Worm (Caenorhabditis elegans) whole organism, late embryonic: ENCODE measurements around the gene C44H4.4.

Experiments
- C38D4.7 ChIP-seq: fragments of 200-800 bp; sonication (Bioruptor generic); optimal IDR thresholded peaks from 2 replicates; lab custom pipeline; 2018; ENCODE audit warnings: mild to moderate bottlenecking, missing genetic modification characterization, moderate library complexity, missing compliant biosample characterization
- F13H6.1 ChIP-seq: sonication (generic microtip); optimal IDR thresholded peaks from 2 replicates; lab custom pipeline; 2016; ENCODE audit warnings: missing genetic modification characterization, missing compliant biosample characterization
- K02D7.2 ChIP-seq: sonication (generic microtip); optimal IDR thresholded peaks from 2 replicates; lab custom pipeline; 2017; ENCODE audit warnings: mild to moderate bottlenecking, missing genetic modification characterization, missing compliant biosample characterization
- K09A11.1 ChIP-seq: sonication (generic microtip); optimal IDR thresholded peaks from 2 replicates; lab custom pipeline; 2017; ENCODE audit warnings: antibody characterized with exemption, mild to moderate bottlenecking, missing genetic modification characterization, missing compliant biosample characterization; ENCODE audit not compliant: insufficient read depth
- ceh-24 ChIP-seq: sonication (generic microtip); optimal IDR thresholded peaks from 2 replicates; lab custom pipeline; 2016; ENCODE audit warnings: mild to moderate bottlenecking, missing genetic modification characterization, missing compliant biosample characterization
- ceh-30 ChIP-seq: fragments of 150-350 bp; optimal IDR thresholded peaks from 2 replicates; lab custom pipeline; 2014; ENCODE audit warnings: missing biosample characterization, missing genetic modification characterization
- che-1 ChIP-seq: sonication (generic microtip); optimal IDR thresholded peaks from 2 replicates; lab custom pipeline; 2016; ENCODE audit warnings: mild to moderate bottlenecking, missing genetic modification characterization, missing compliant biosample characterization
- dmd-4 ChIP-seq: sonication (generic microtip); optimal IDR thresholded peaks from 2 replicates; lab custom pipeline; 2016; ENCODE audit warnings: borderline replicate concordance, missing genetic modification characterization, missing compliant biosample characterization
- dve-1 ChIP-seq: sonication (generic microtip); optimal IDR thresholded peaks from 2 replicates; lab custom pipeline; 2017; ENCODE audit warnings: antibody characterized with exemption, mild to moderate bottlenecking, missing genetic modification characterization, missing compliant biosample characterization
- elt-2 ChIP-seq: sonication (generic microtip); optimal IDR thresholded peaks from 2 replicates; lab custom pipeline; 2016; ENCODE audit warnings: missing genetic modification reagents, missing genetic modification characterization, missing compliant biosample characterization
- fkh-6 ChIP-seq: sonication (generic microtip); optimal IDR thresholded peaks from 2 replicates; lab custom pipeline; 2016; ENCODE audit warnings: missing genetic modification characterization, missing compliant biosample characterization
- hlh-13 ChIP-seq: fragments of 200-800 bp; sonication (Bioruptor generic); optimal IDR thresholded peaks from 2 replicates; lab custom pipeline; 2018; ENCODE audit warnings: mild to moderate bottlenecking, missing genetic modification characterization, missing compliant biosample characterization
- hlh-15 ChIP-seq: sonication (generic microtip); optimal IDR thresholded peaks from 2 replicates; lab custom pipeline; 2016; ENCODE audit warnings: missing genetic modification characterization, missing compliant biosample characterization
- hlh-30 ChIP-seq: sonication (generic microtip); optimal IDR thresholded peaks from 2 replicates; lab custom pipeline; 2017; ENCODE audit warnings: antibody characterized with exemption, missing genetic modification characterization, missing compliant biosample characterization; ENCODE audit not compliant: insufficient read depth
- hlh-8 ChIP-seq: sonication (generic microtip); optimal IDR thresholded peaks from 2 replicates; lab custom pipeline; 2016; ENCODE audit warnings: missing genotype, missing genetic modification characterization, missing compliant biosample characterization
- lim-6 ChIP-seq: sonication (generic microtip); optimal IDR thresholded peaks from 2 replicates; lab custom pipeline; 2016; ENCODE audit warnings: missing genetic modification characterization, missing compliant biosample characterization
- mec-3 ChIP-seq: sonication (generic microtip); optimal IDR thresholded peaks from 2 replicates; lab custom pipeline; 2016; ENCODE audit warnings: borderline replicate concordance, missing genetic modification characterization, missing compliant biosample characterization
- nfya-1 ChIP-seq: sonication (generic microtip); optimal IDR thresholded peaks from 2 replicates; lab custom pipeline; 2017; ENCODE audit warnings: missing genetic modification characterization, mild to moderate bottlenecking, missing compliant biosample characterization, antibody characterized with exemption, moderate library complexity
- odd-2 ChIP-seq: sonication (generic microtip); optimal IDR thresholded peaks from 2 replicates; lab custom pipeline; 2017; ENCODE audit warnings: antibody characterized with exemption, mild to moderate bottlenecking, missing genetic modification characterization, missing compliant biosample characterization
- pat-9 ChIP-seq: fragments of 200-800 bp; sonication (Bioruptor generic); optimal IDR thresholded peaks from 2 replicates; lab custom pipeline; 2018; ENCODE audit warnings: mild to moderate bottlenecking, missing genetic modification characterization, moderate library complexity, missing compliant biosample characterization
- pax-1 ChIP-seq: fragments of 150-350 bp; optimal IDR thresholded peaks from 2 replicates; lab custom pipeline; 2014; ENCODE audit warnings: missing biosample characterization, missing genetic modification characterization
- pha-2 ChIP-seq: sonication (generic microtip); optimal IDR thresholded peaks from 2 replicates; lab custom pipeline; 2017; ENCODE audit warnings: mild to moderate bottlenecking, missing genetic modification characterization, missing compliant biosample characterization
- pqm-1 ChIP-seq: sonication (generic microtip); optimal IDR thresholded peaks from 2 replicates; lab custom pipeline; 2016; ENCODE audit warnings: missing genetic modification characterization, missing compliant biosample characterization
- sdc-2 ChIP-seq: sonication (generic microtip); optimal IDR thresholded peaks from 2 replicates; lab custom pipeline; 2016; ENCODE audit warnings: missing genotype, missing genetic modification characterization, missing compliant biosample characterization
- sox-2 ChIP-seq: fragments of 200-800 bp; sonication (Bioruptor generic); IDR thresholded peaks from 2 replicates; pipeline ENCODE4 v1.3.6; 2022; ENCODE audit warnings: missing genetic modification reagents, missing genetic modification characterization, missing compliant biosample characterization
- sox-4 ChIP-seq: sonication (generic microtip); optimal IDR thresholded peaks from 2 replicates; lab custom pipeline; 2017; ENCODE audit warnings: mild to moderate bottlenecking, missing genetic modification characterization, inconsistent platforms, missing compliant biosample characterization
- syd-9 ChIP-seq: sonication (generic microtip); optimal IDR thresholded peaks from 2 replicates; lab custom pipeline; 2016; ENCODE audit warnings: mild to moderate bottlenecking, missing genetic modification characterization, moderate library complexity, missing compliant biosample characterization
- tbx-2 ChIP-seq: sonication (generic microtip); optimal IDR thresholded peaks from 2 replicates; lab custom pipeline; 2016; ENCODE audit warnings: missing genetic modification characterization, missing compliant biosample characterization
- tbx-7 ChIP-seq: sonication (generic microtip); optimal IDR thresholded peaks from 2 replicates; lab custom pipeline; 2016; ENCODE audit warnings: missing genotype, missing genetic modification characterization, missing compliant biosample characterization
- unc-3 ChIP-seq, 2 experiments: fragments of 200-800 bp in 1 of 2; sonication (Bioruptor generic) in 1 of 2; sonication (generic microtip) in 1 of 2; conservative IDR thresholded peaks in 1 of 2; optimal IDR thresholded peaks in 1 of 2; 2 replicates each; pipeline versions ENCODE4 v1.3.6 to Lab custom; 2016 to 2022; ENCODE audit warnings: missing compliant biosample characterization in 2 of 2, missing genetic modification characterization in 2 of 2, missing genetic modification reagents in 1 of 2
- unc-42 ChIP-seq: sonication (generic microtip); optimal IDR thresholded peaks from 2 replicates; lab custom pipeline; 2016; ENCODE audit warnings: missing genotype, missing genetic modification characterization, missing compliant biosample characterization
- unc-55 ChIP-seq: sonication (generic microtip); optimal IDR thresholded peaks from 2 replicates; lab custom pipeline; 2017; ENCODE audit warnings: missing biosample characterization, missing genetic modification reagents, missing genetic modification characterization
- zip-5 ChIP-seq: sonication (generic microtip); optimal IDR thresholded peaks from 2 replicates; lab custom pipeline; 2016; ENCODE audit warnings: missing genetic modification characterization, missing compliant biosample characterization
- ztf-16 ChIP-seq: sonication (generic microtip); optimal IDR thresholded peaks from 2 replicates; lab custom pipeline; 2017; ENCODE audit warnings: missing genetic modification characterization, missing compliant biosample characterization

Gene C44H4.4

ce11 chrX:14556403-14556802 lies 32.5 kb downstream of the C44H4.4 start:
- TF ChIP-seq unc-3 (GFP tag; conservative IDR thresholded peaks at IDR 0.05; lab: Robert Waterston, UW) (no peak), unc-3 (tag; optimal IDR thresholded peaks at IDR 0.05; lab: Kevin White, UChicago) (no peak), syd-9 (no peak), dmd-4 (tag; lab: Kevin White, UChicago) (no peak), tbx-7 (no peak), K02D7.2 (tag; lab: Kevin White, UChicago) (no peak), pat-9 (no peak), ztf-16 (tag; lab: Kevin White, UChicago) (no peak), sox-4 (no peak), pqm-1 (tag; lab: Kevin White, UChicago) (no peak), sdc-2 (tag; lab: Kevin White, UChicago) (no peak), che-1 (no peak), unc-42 (tag; lab: Kevin White, UChicago) (no peak)

DNA sequence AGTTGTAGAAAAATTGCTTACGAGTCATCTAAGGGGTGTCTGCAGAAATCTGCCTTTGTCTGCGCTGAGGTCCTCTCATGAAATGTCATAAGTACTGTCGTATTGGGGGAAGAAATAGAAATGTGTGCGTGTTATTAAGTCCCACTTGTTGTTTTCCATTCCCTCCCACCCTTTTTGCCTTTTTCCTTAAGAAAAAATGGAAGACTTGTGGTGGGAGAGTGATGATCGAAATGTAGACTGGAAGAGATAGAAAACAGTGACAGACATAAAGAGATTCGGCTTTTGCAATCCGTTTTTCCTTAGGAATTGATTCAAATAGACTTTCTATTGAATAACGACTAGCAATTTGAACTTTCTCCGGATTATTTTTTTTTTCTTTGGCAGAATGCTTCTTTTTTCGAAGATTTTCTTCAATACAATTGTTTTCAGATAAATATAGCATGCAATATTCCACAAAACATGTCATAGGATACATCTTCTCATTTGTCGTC lies 39.1 kb downstream of the C44H4.4 start, which contains the start of gene ram-5:
TSS of gene ram-5 (plus strand) at position 441 of the 491 bp plus-strand sequence.
- TF ChIP-seq hlh-8 (tag; lab: Kevin White, UChicago) (no peak), ceh-30 (tag; lab: Kevin White, UChicago) (no peak), nfya-1 (tag; lab: Kevin White, UChicago) (no peak), hlh-13 (GFP tag; lab: Kevin White, UChicago) (no peak)

ce11 chrX:14545543-14545942 lies 43.4 kb downstream of the C44H4.4 start, which contains the start of gene enri-2:
enri-2 (plus strand) TSS chrX:14545843.
- TF ChIP-seq elt-2 (tag; lab: Kevin White, UChicago) (no peak), K09A11.1 (no peak), fkh-6 (tag; lab: Kevin White, UChicago) (no peak), unc-55 (no peak)
- TF ChIP-seq, all 69 proteins: peak for 0

DNA sequence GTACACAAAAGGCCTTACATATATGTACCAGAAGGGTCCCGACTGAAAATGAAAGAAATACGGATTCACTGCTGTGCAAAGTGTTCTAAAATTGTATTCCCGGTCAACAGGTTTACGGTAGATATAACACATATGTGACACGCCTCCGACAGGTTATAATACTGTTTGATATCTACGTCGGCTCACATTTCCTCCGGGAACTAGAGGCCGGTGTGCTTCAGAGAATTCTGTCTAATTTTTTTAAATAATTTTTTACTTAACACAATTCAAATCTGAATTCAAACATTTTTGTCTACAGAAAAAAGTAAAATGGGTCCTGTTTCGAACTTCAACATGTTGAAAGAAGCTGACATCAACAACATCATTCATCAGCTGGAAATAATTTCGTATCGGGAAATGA lies 45.7 kb downstream of the C44H4.4 start, which contains the start of gene T24C2.3:
TSS of gene T24C2.3 (plus strand) at position 301 of the 400 bp plus-strand sequence.
- TF ChIP-seq F13H6.1 (tag; lab: Kevin White, UChicago): no peak
- TF ChIP-seq hlh-15 (tag; lab: Kevin White, UChicago): no peak

DNA sequence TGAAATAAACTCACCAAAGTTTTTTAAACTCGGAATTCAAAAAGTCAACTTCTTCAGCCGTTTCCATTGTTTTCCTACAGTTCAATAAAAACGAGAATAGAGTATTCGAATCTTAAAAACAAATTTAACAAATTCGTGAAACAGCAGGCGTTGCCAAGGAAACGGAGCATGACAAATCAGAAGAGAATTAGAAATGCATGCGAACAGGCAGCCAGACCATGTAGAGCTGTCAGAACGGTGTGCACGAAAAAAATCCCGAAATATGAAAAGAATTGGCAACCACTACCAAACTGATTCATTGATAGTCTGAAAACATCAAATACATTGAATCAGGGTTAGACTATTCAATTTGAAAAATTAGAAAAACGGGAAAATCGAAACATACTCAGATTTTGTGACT lies 46.9 kb downstream of the C44H4.4 start, which contains the start of gene fbxa-81:
TSS of gene fbxa-81 (minus strand) at position 101 of the 400 bp plus-strand sequence.
- TF ChIP-seq ceh-24 (tag; lab: Kevin White, UChicago) (no peak), dmd-4 (tag; lab: Kevin White, UChicago) (no peak), dve-1 (tag; lab: Kevin White, UChicago) (no peak), odd-2 (no peak), mec-3 (tag; lab: Kevin White, UChicago) (no peak), tbx-2 (no peak), hlh-30 (tag; lab: Kevin White, UChicago) (no peak)

- TF ChIP-seq ztf-16 (tag; lab: Kevin White, UChicago) (no peak), pat-9 (no peak)
Measured at ce11 chrX:14539468-14539867, 49.4 kb downstream of the C44H4.4 start.

ce11 chrX:14537625-14538024 lies 51.3 kb downstream of the C44H4.4 start:
- TF ChIP-seq pax-1 (tag; lab: Kevin White, UChicago) (no peak), zip-5 (tag; lab: Kevin White, UChicago) (no peak), K02D7.2 (tag; lab: Kevin White, UChicago) (no peak), C38D4.7 (GFP tag; lab: Kevin White, UChicago) (no peak), hlh-30 (tag; lab: Kevin White, UChicago) (no peak), tbx-7 (no peak), pha-2 (tag; lab: Kevin White, UChicago) (no peak), lim-6 (tag; lab: Kevin White, UChicago) (no peak), syd-9 (no peak), sox-2 (GFP tag; lab: Robert Waterston, UW) (no peak), sdc-2 (tag; lab: Kevin White, UChicago) (no peak), ceh-30 (tag; lab: Kevin White, UChicago) (no peak)
